Worm (Caenorhabditis elegans) whole organism, L2 larva: ENCODE data around the gene C28C12.1.
A peak's percentile ranks its signal among the peaks of the same experiment; 100 is the strongest.

Experiments
- C34F6.9 ChIP-seq: fragments of 150-350 bp; optimal IDR thresholded peaks from 2 replicates; lab custom pipeline; 2014; ENCODE audit warnings: missing biosample characterization, missing genetic modification characterization
- F13H6.1 ChIP-seq: sonication (generic microtip); optimal IDR thresholded peaks from 2 replicates; lab custom pipeline; 2016; ENCODE audit warnings: missing genetic modification characterization, missing compliant biosample characterization
- R02D3.7 ChIP-seq: fragments of 150-350 bp; optimal IDR thresholded peaks from 2 replicates; lab custom pipeline; 2014; ENCODE audit warnings: missing biosample characterization, missing genetic modification characterization
- Y55F3AM.14 ChIP-seq: fragments of 200-800 bp; sonication (Bioruptor generic); optimal IDR thresholded peaks from 2 replicates; lab custom pipeline; 2018; ENCODE audit warnings: mild to moderate bottlenecking, missing genetic modification characterization, missing compliant biosample characterization
- ZK546.5 ChIP-seq: sonication (generic microtip); optimal IDR thresholded peaks from 2 replicates; lab custom pipeline; 2017; ENCODE audit warnings: missing biosample characterization, missing genetic modification characterization
- alr-1 ChIP-seq: fragments of 150-350 bp; optimal IDR thresholded peaks from 2 replicates; lab custom pipeline; 2014; ENCODE audit warnings: missing biosample characterization, missing genetic modification characterization
- aly-2 ChIP-seq: fragments of 150-350 bp; optimal IDR thresholded peaks from 2 replicates; lab custom pipeline; 2014; ENCODE audit warnings: missing biosample characterization, missing genetic modification characterization
- ama-1 ChIP-seq: fragments of 150-350 bp; optimal IDR thresholded peaks from 2 replicates; lab custom pipeline; 2018; ENCODE audit warnings: inconsistent platforms
- blmp-1 ChIP-seq: sonication (generic microtip); optimal IDR thresholded peaks from 2 replicates; lab custom pipeline; 2017; ENCODE audit warnings: missing genetic modification characterization, mild to moderate bottlenecking, missing compliant biosample characterization, antibody characterized with exemption, moderate library complexity; ENCODE audit not compliant: insufficient read depth
- ceh-16 ChIP-seq: fragments of 150-350 bp; optimal IDR thresholded peaks from 2 replicates; lab custom pipeline; 2014; ENCODE audit warnings: missing biosample characterization, missing genetic modification characterization
- ceh-82 ChIP-seq: fragments of 150-350 bp; optimal IDR thresholded peaks from 2 replicates; lab custom pipeline; 2014; ENCODE audit warnings: missing biosample characterization, missing genetic modification characterization
- crh-2 ChIP-seq: sonication (generic microtip); optimal IDR thresholded peaks from 2 replicates; lab custom pipeline; 2017; ENCODE audit warnings: missing biosample characterization, missing genetic modification characterization
- dmd-4 ChIP-seq: sonication (generic microtip); optimal IDR thresholded peaks from 2 replicates; lab custom pipeline; 2017; ENCODE audit warnings: missing biosample characterization, missing genetic modification characterization
- egl-27 ChIP-seq: sonication (generic microtip); optimal IDR thresholded peaks from 3 replicates; lab custom pipeline; 2017; ENCODE audit warnings: missing biosample characterization, missing genetic modification reagents, missing genetic modification characterization
- elt-1 ChIP-seq: fragments of 150-350 bp; optimal IDR thresholded peaks from 2 replicates; lab custom pipeline; 2014; ENCODE audit warnings: missing biosample characterization, missing genetic modification characterization
- elt-3 ChIP-seq: sonication (generic microtip); optimal IDR thresholded peaks from 2 replicates; lab custom pipeline; 2017; ENCODE audit warnings: missing biosample characterization, missing genetic modification characterization
- fos-1 ChIP-seq: fragments of 150-350 bp; optimal IDR thresholded peaks from 2 replicates; lab custom pipeline; 2014; ENCODE audit warnings: missing biosample characterization, missing genetic modification characterization
- gmeb-1 ChIP-seq: fragments of 150-350 bp; optimal IDR thresholded peaks from 2 replicates; lab custom pipeline; 2014; ENCODE audit warnings: missing biosample characterization, missing genetic modification characterization
- lin-11 ChIP-seq: fragments of 150-350 bp; sonication (generic microtip); optimal IDR thresholded peaks from 2 replicates; lab custom pipeline; 2014; ENCODE audit warnings: missing biosample characterization, missing genetic modification characterization, inconsistent platforms, mixed read lengths
- lin-13 ChIP-seq: fragments of 150-350 bp; optimal IDR thresholded peaks from 2 replicates; lab custom pipeline; 2014; ENCODE audit warnings: missing biosample characterization, missing genetic modification reagents, missing genetic modification characterization
- lin-39 ChIP-seq: fragments of 150-350 bp; optimal IDR thresholded peaks from 2 replicates; lab custom pipeline; 2014; ENCODE audit warnings: missing biosample characterization, missing genetic modification reagents, missing genetic modification characterization
- lsy-2 ChIP-seq, 2 experiments: fragments of 150-350 bp in 1 of 2; sonication (generic microtip) in 1 of 2; optimal IDR thresholded peaks; 2 replicates each; lab custom pipeline; 2014 to 2017; ENCODE audit warnings: missing biosample characterization in 2 of 2, missing genetic modification characterization in 2 of 2
- mab-5 ChIP-seq: fragments of 150-350 bp; optimal IDR thresholded peaks from 2 replicates; lab custom pipeline; 2014; ENCODE audit warnings: missing biosample characterization, missing genetic modification characterization
- mbf-1 ChIP-seq: sonication (generic microtip); optimal IDR thresholded peaks from 2 replicates; lab custom pipeline; 2017; ENCODE audit warnings: missing biosample characterization, missing genetic modification characterization
- mdl-1 ChIP-seq, 2 experiments: fragments of 150-350 bp in 1 of 2; sonication (generic microtip) in 1 of 2; optimal IDR thresholded peaks; 2 replicates each; lab custom pipeline; 2017; ENCODE audit warnings: missing biosample characterization in 2 of 2, missing genetic modification characterization in 2 of 2
- nhr-10 ChIP-seq: sonication (generic microtip); optimal IDR thresholded peaks from 2 replicates; lab custom pipeline; 2017; ENCODE audit warnings: missing biosample characterization, missing genetic modification characterization
- nhr-11 ChIP-seq: fragments of 150-350 bp; optimal IDR thresholded peaks from 2 replicates; lab custom pipeline; 2014; ENCODE audit warnings: missing biosample characterization, missing genetic modification characterization
- nhr-12 ChIP-seq: fragments of 150-350 bp; optimal IDR thresholded peaks from 2 replicates; lab custom pipeline; 2014; ENCODE audit warnings: missing biosample characterization, missing genetic modification characterization
- nhr-129 ChIP-seq: fragments of 150-350 bp; optimal IDR thresholded peaks from 2 replicates; lab custom pipeline; 2014; ENCODE audit warnings: missing biosample characterization, missing genetic modification characterization
- nhr-21 ChIP-seq: fragments of 150-350 bp; optimal IDR thresholded peaks from 2 replicates; lab custom pipeline; 2014; ENCODE audit warnings: missing biosample characterization, missing genetic modification characterization
- nhr-23 ChIP-seq: fragments of 150-350 bp; optimal IDR thresholded peaks from 2 replicates; lab custom pipeline; 2014; ENCODE audit warnings: missing biosample characterization, missing genetic modification reagents, missing genetic modification characterization
- nhr-237 ChIP-seq: fragments of 150-350 bp; optimal IDR thresholded peaks from 2 replicates; lab custom pipeline; 2014; ENCODE audit warnings: missing biosample characterization, missing genetic modification characterization
- nhr-25 ChIP-seq: fragments of 150-350 bp; sonication (generic microtip); optimal IDR thresholded peaks from 3 replicates; lab custom pipeline; 2014; ENCODE audit warnings: missing biosample characterization, missing genetic modification characterization
- nhr-6 ChIP-seq: fragments of 150-350 bp; optimal IDR thresholded peaks from 2 replicates; lab custom pipeline; 2014; ENCODE audit warnings: missing biosample characterization, missing genetic modification characterization
- nhr-77 ChIP-seq: fragments of 150-350 bp; optimal IDR thresholded peaks from 2 replicates; lab custom pipeline; 2014; ENCODE audit warnings: missing biosample characterization, missing genetic modification characterization
- peb-1 ChIP-seq: fragments of 150-350 bp; optimal IDR thresholded peaks from 2 replicates; lab custom pipeline; 2014; ENCODE audit warnings: missing biosample characterization, missing genetic modification characterization
- sem-4 ChIP-seq: fragments of 150-350 bp; optimal IDR thresholded peaks from 2 replicates; lab custom pipeline; 2014; ENCODE audit warnings: missing biosample characterization, missing genetic modification reagents, missing genetic modification characterization
- skn-1 ChIP-seq: sonication (generic microtip); optimal IDR thresholded peaks from 2 replicates; lab custom pipeline; 2017; ENCODE audit warnings: missing biosample characterization, missing genetic modification characterization
- sma-3 ChIP-seq: sonication (generic microtip); optimal IDR thresholded peaks from 2 replicates; lab custom pipeline; 2016; ENCODE audit warnings: missing genetic modification reagents, missing genetic modification characterization, missing compliant biosample characterization
- sma-9 ChIP-seq, 2 experiments: fragments of 150-350 bp in 1 of 2; sonication (generic microtip) in 1 of 2; optimal IDR thresholded peaks; 2 replicates each; lab custom pipeline; 2014 to 2016; ENCODE audit warnings: missing genetic modification characterization in 2 of 2, mild to moderate bottlenecking in 1 of 2, missing biosample characterization in 1 of 2, missing compliant biosample characterization in 1 of 2, missing genetic modification reagents in 1 of 2, moderate library complexity in 1 of 2
- snpc-4 ChIP-seq: fragments of 150-350 bp; optimal IDR thresholded peaks from 2 replicates; lab custom pipeline; 2014; ENCODE audit warnings: missing biosample characterization, missing genetic modification characterization
- unc-39 ChIP-seq: fragments of 150-350 bp; optimal IDR thresholded peaks from 2 replicates; lab custom pipeline; 2014; ENCODE audit warnings: missing biosample characterization, missing genetic modification characterization
- unc-55 ChIP-seq: fragments of 150-350 bp; sonication (generic microtip); optimal IDR thresholded peaks from 3 replicates; lab custom pipeline; 2014; ENCODE audit warnings: missing biosample characterization, missing genetic modification reagents, missing genetic modification characterization
- unc-62 ChIP-seq: fragments of 150-350 bp; optimal IDR thresholded peaks from 2 replicates; lab custom pipeline; 2014; ENCODE audit warnings: missing biosample characterization, missing genetic modification reagents, missing genetic modification characterization
- zag-1 ChIP-seq: fragments of 150-350 bp; optimal IDR thresholded peaks from 2 replicates; lab custom pipeline; 2014; ENCODE audit warnings: missing biosample characterization, missing genetic modification characterization
- ztf-1 ChIP-seq: fragments of 200-800 bp; sonication (Bioruptor generic); conservative IDR thresholded peaks from 2 replicates; pipeline ENCODE4 v1.3.6; 2022; ENCODE audit warnings: missing genetic modification characterization, missing compliant biosample characterization
- ztf-11 ChIP-seq: sonication (generic microtip); optimal IDR thresholded peaks from 2 replicates; lab custom pipeline; 2017; ENCODE audit warnings: missing biosample characterization, missing genetic modification characterization
- ztf-4 ChIP-seq: fragments of 150-350 bp; optimal IDR thresholded peaks from 2 replicates; lab custom pipeline; 2014; ENCODE audit warnings: missing biosample characterization, missing genetic modification characterization

The C28C12.1 gene

ce11 chrIV:8534997-8535414 is 33.5 kb downstream of the C28C12.1 start:
- TF ChIP-seq F13H6.1 (peak; percentile 68), blmp-1 (peak; percentile 76), Y55F3AM.14 (GFP tag; lab: Kevin White, UChicago) (peak; percentile 43), nhr-12 (tag; lab: Kevin White, UChicago) (no peak), zag-1 (tag; lab: Kevin White, UChicago) (no peak), ztf-11 (tag; lab: Kevin White, UChicago) (no peak), ztf-1 (no peak), alr-1 (tag; lab: Kevin White, UChicago) (no peak), mab-5 (no peak), unc-39 (tag; lab: Kevin White, UChicago) (no peak), lin-39 (tag; lab: Kevin White, UChicago) (no peak), C34F6.9 (peak; percentile 0), fos-1 (tag; lab: Kevin White, UChicago) (peak; percentile 75), peb-1 (tag; lab: Kevin White, UChicago) (no peak), aly-2 (tag; lab: Kevin White, UChicago) (no peak), ceh-82 (tag; lab: Kevin White, UChicago) (no peak), nhr-237 (tag; lab: Kevin White, UChicago) (no peak), nhr-10 (tag; lab: Kevin White, UChicago) (no peak), nhr-25 (tag; lab: Kevin White, UChicago) (peak; percentile 67), ztf-4 (tag; lab: Kevin White, UChicago) (no peak), mbf-1 (tag; lab: Kevin White, UChicago) (no peak), gmeb-1 (tag; lab: Kevin White, UChicago) (no peak), mdl-1 (tag; optimal IDR thresholded peaks at IDR 0.05; lab: Kevin White, UChicago) (peak; percentile 36 to 69), sma-9 (GFP tag; optimal IDR thresholded peaks at IDR 0.05; lab: Kevin White, UChicago) (peak; percentile 86), sma-9 (tag; optimal IDR thresholded peaks at IDR 0.05; lab: Kevin White, UChicago) (no peak), ceh-16 (tag; lab: Kevin White, UChicago) (no peak), lin-11 (tag; lab: Kevin White, UChicago) (no peak), sma-3 (peak; percentile 76), dmd-4 (tag; lab: Kevin White, UChicago) (no peak), nhr-23 (no peak), nhr-129 (tag; lab: Kevin White, UChicago) (peak; percentile 80), elt-1 (tag; lab: Kevin White, UChicago) (no peak), unc-62 (GFP tag; lab: Kevin White, UChicago) (no peak), unc-55 (GFP tag; lab: Kevin White, UChicago) (no peak), elt-3 (no peak), R02D3.7 (no peak), nhr-21 (tag; lab: Kevin White, UChicago) (peak; percentile 62), sem-4 (no peak), crh-2 (tag; lab: Kevin White, UChicago) (peak; percentile 72), ZK546.5 (tag; lab: Kevin White, UChicago) (no peak), egl-27 (no peak), nhr-77 (tag; lab: Kevin White, UChicago) (no peak), nhr-6 (tag; lab: Kevin White, UChicago) (peak; percentile 34), nhr-11 (tag; lab: Kevin White, UChicago) (no peak), lin-13 (GFP tag; lab: Kevin White, UChicago) (peak; percentile 40), lsy-2 (tag; optimal IDR thresholded peaks at IDR 0.05; lab: Kevin White, UChicago) (peak in 1 of 2 experiments; percentile 75), ama-1 (lab: Kevin White, UChicago) (peak; percentile 80), snpc-4 (tag; lab: Kevin White, UChicago) (peak; percentile 21), skn-1 (tag; lab: Kevin White, UChicago) (no peak)
- TF ChIP-seq, all 48 proteins: peak for 17
